Worm (Caenorhabditis elegans) whole organism, mixed stage, embryonic: ENCODE measurements around the gene col-113.
A peak's percentile ranks its signal among the peaks of the same experiment; 100 is the strongest.

Experiments
- M03D4.4 ChIP-seq: sonication (generic microtip); optimal IDR thresholded peaks from 2 replicates; lab custom pipeline; 2017; ENCODE audit warnings: mild to moderate bottlenecking, missing genetic modification characterization, missing compliant biosample characterization
- bed-3 ChIP-seq: fragments of 200-800 bp; sonication (Bioruptor generic); optimal IDR thresholded peaks from 3 replicates; lab custom pipeline; 2018; ENCODE audit warnings: mild to moderate bottlenecking, missing genetic modification characterization, moderate library complexity, missing compliant biosample characterization
- blmp-1 ChIP-seq: fragments of 150-350 bp; optimal IDR thresholded peaks from 2 replicates; lab custom pipeline; 2014; ENCODE audit warnings: missing biosample characterization, missing genetic modification characterization
- ceh-43 ChIP-seq: fragments of 200-800 bp; sonication (Bioruptor generic); optimal IDR thresholded peaks from 2 replicates; lab custom pipeline; 2018; ENCODE audit warnings: mild to moderate bottlenecking, missing genetic modification characterization, moderate library complexity, missing compliant biosample characterization
- ceh-83 ChIP-seq: fragments of 200-800 bp; sonication (Bioruptor generic); optimal IDR thresholded peaks from 2 replicates; lab custom pipeline; 2018; ENCODE audit warnings: mild to moderate bottlenecking, missing genetic modification characterization, missing compliant biosample characterization
- ces-1 ChIP-seq: fragments of 150-350 bp; optimal IDR thresholded peaks from 2 replicates; lab custom pipeline; 2014; ENCODE audit warnings: missing biosample characterization, missing genetic modification reagents, missing genetic modification characterization
- drap-1 ChIP-seq: fragments of 200-800 bp; sonication (Bioruptor generic); optimal IDR thresholded peaks from 3 replicates; lab custom pipeline; 2018; ENCODE audit warnings: mild to moderate bottlenecking, missing genetic modification characterization, missing compliant biosample characterization
- elt-1 ChIP-seq: sonication (generic microtip); optimal IDR thresholded peaks from 2 replicates; lab custom pipeline; 2017; ENCODE audit warnings: missing genetic modification characterization, mild to moderate bottlenecking, missing compliant biosample characterization, antibody characterized with exemption, moderate library complexity, borderline replicate concordance; ENCODE audit not compliant: insufficient read depth
- flh-1 ChIP-seq: fragments of 200-800 bp; sonication (Bioruptor generic); optimal IDR thresholded peaks from 2 replicates; lab custom pipeline; 2018; ENCODE audit warnings: mild to moderate bottlenecking, missing genetic modification characterization, moderate library complexity, missing compliant biosample characterization
- ham-2 ChIP-seq: fragments of 200-800 bp; sonication (Bioruptor generic); optimal IDR thresholded peaks from 2 replicates; lab custom pipeline; 2018; ENCODE audit warnings: mild to moderate bottlenecking, missing genetic modification characterization, missing compliant biosample characterization
- hlh-1 ChIP-seq: fragments of 150-350 bp; optimal IDR thresholded peaks from 2 replicates; lab custom pipeline; 2014; ENCODE audit warnings: missing biosample characterization, missing genetic modification reagents, missing genetic modification characterization
- lin-32 ChIP-seq: fragments of 200-800 bp; sonication (Bioruptor generic); optimal IDR thresholded peaks from 2 replicates; lab custom pipeline; 2018; ENCODE audit warnings: mild to moderate bottlenecking, missing genetic modification characterization, missing compliant biosample characterization
- lsy-2 ChIP-seq: fragments of 150-350 bp; optimal IDR thresholded peaks from 2 replicates; lab custom pipeline; 2014; ENCODE audit warnings: missing biosample characterization, missing genetic modification characterization
- mab-5 ChIP-seq: fragments of 150-350 bp; optimal IDR thresholded peaks from 2 replicates; lab custom pipeline; 2014; ENCODE audit warnings: missing biosample characterization, missing genetic modification characterization
- mep-1 ChIP-seq: fragments of 150-350 bp; optimal IDR thresholded peaks from 2 replicates; lab custom pipeline; 2017; ENCODE audit warnings: missing biosample characterization, missing genetic modification reagents, missing genetic modification characterization, inconsistent platforms
- mls-2 ChIP-seq: sonication (generic microtip); optimal IDR thresholded peaks from 2 replicates; lab custom pipeline; 2016; ENCODE audit warnings: mild to moderate bottlenecking, missing genetic modification characterization, moderate library complexity, missing compliant biosample characterization
- nhr-12 ChIP-seq: fragments of 150-350 bp; optimal IDR thresholded peaks from 2 replicates; lab custom pipeline; 2014; ENCODE audit warnings: missing biosample characterization, missing genetic modification characterization
- nhr-237 ChIP-seq: fragments of 150-350 bp; optimal IDR thresholded peaks from 2 replicates; lab custom pipeline; 2014; ENCODE audit warnings: missing biosample characterization, missing genetic modification characterization
- nhr-28 ChIP-seq: fragments of 150-350 bp; optimal IDR thresholded peaks from 2 replicates; lab custom pipeline; 2014; ENCODE audit warnings: missing biosample characterization, missing genetic modification characterization
- nhr-76 ChIP-seq: sonication (generic microtip); optimal IDR thresholded peaks from 2 replicates; lab custom pipeline; 2017; ENCODE audit warnings: missing biosample characterization, missing genetic modification characterization
- pha-4 ChIP-seq: fragments of 150-350 bp; optimal IDR thresholded peaks from 2 replicates; lab custom pipeline; 2018; ENCODE audit warnings: missing biosample characterization, missing genetic modification reagents, missing genetic modification characterization
- sem-2 ChIP-seq: fragments of 200-800 bp; sonication (Bioruptor generic); optimal IDR thresholded peaks from 2 replicates; lab custom pipeline; 2018; ENCODE audit warnings: mild to moderate bottlenecking, missing genetic modification characterization, missing compliant biosample characterization
- sptf-1 ChIP-seq: sonication (generic microtip); optimal IDR thresholded peaks from 2 replicates; lab custom pipeline; 2017; ENCODE audit warnings: mild to moderate bottlenecking, missing genetic modification characterization, moderate library complexity, missing compliant biosample characterization
- tbx-8 ChIP-seq: fragments of 200-800 bp; sonication (Bioruptor generic); optimal IDR thresholded peaks from 2 replicates; lab custom pipeline; 2018; ENCODE audit warnings: mild to moderate bottlenecking, missing genetic modification characterization, moderate library complexity, missing compliant biosample characterization
- unc-120 ChIP-seq: sonication (generic microtip); optimal IDR thresholded peaks from 2 replicates; lab custom pipeline; 2017; ENCODE audit warnings: missing genetic modification characterization, missing compliant biosample characterization; ENCODE audit not compliant: poor library complexity, severe bottlenecking
- unc-39 ChIP-seq: fragments of 150-350 bp; optimal IDR thresholded peaks from 2 replicates; lab custom pipeline; 2014; ENCODE audit warnings: missing biosample characterization, missing genetic modification characterization
- zip-8 ChIP-seq: fragments of 150-350 bp; optimal IDR thresholded peaks from 2 replicates; lab custom pipeline; 2014; ENCODE audit warnings: missing biosample characterization, missing genetic modification characterization
- ztf-11 ChIP-seq: fragments of 150-350 bp; optimal IDR thresholded peaks from 2 replicates; lab custom pipeline; 2014; ENCODE audit warnings: missing biosample characterization, missing genetic modification characterization

col-113 gene

ce11 chrIV:7139143-7139542 is 13.2 kb downstream of the col-113 start:
- TF ChIP-seq pha-4 (tag; lab: Kevin White, UChicago) (no peak), mep-1 (tag; lab: Kevin White, UChicago) (no peak), flh-1 (GFP tag; lab: Kevin White, UChicago) (no peak), ham-2 (no peak), ceh-83 (GFP tag; lab: Kevin White, UChicago) (no peak)

ce11 chrIV:7133983-7134382 is 18.3 kb downstream of the col-113 start, which contains the start of gene mutd-1:
Gene mutd-1 (minus strand): TSS chrIV:7134083.
- TF ChIP-seq sem-2 (GFP tag; lab: Kevin White, UChicago) (no peak), blmp-1 (tag; lab: Kevin White, UChicago) (no peak), ham-2 (no peak)

- TF ChIP-seq ces-1 (peak; percentile 92), ceh-83 (GFP tag; lab: Kevin White, UChicago) (peak; percentile 5), zip-8 (tag; lab: Kevin White, UChicago) (no peak)
Observed at ce11 chrIV:7133140-7133539, 19.2 kb downstream of the col-113 start, which contains the start of gene cyn-12. Gene cyn-12 (minus strand): TSS chrIV:7133217.

- TF ChIP-seq ces-1 (no peak), hlh-1 (tag; lab: Kevin White, UChicago) (no peak), mab-5 (tag; lab: Kevin White, UChicago) (no peak), lin-32 (GFP tag; lab: Kevin White, UChicago) (no peak), nhr-76 (no peak), mls-2 (no peak)
Observed at ce11 chrIV:7131780-7132179, 20.5 kb downstream of the col-113 start, which contains the start of gene grsp-3. Gene grsp-3 (minus strand): TSS chrIV:7131928.

- no peak for TF ChIP-seq nhr-12 (tag; lab: Kevin White, UChicago)
- no peak for TF ChIP-seq drap-1
- no peak for TF ChIP-seq mep-1 (tag; lab: Kevin White, UChicago)
- no peak for TF ChIP-seq nhr-28 (tag; lab: Kevin White, UChicago)
- TF ChIP-seq ceh-43 (GFP tag; lab: Kevin White, UChicago) = no peak
Observed at ce11 chrIV:7121313-7122055, 30.8 kb downstream of the col-113 start, which contains the start of the genes C34D4.10 and str-48. Gene C34D4.10 (minus strand): TSS chrIV:7121413. Gene str-48 (plus strand): TSS chrIV:7122005.

ce11 chrIV:7114599-7114998 is 37.7 kb downstream of the col-113 start, which contains the start of gene nas-8:
Gene nas-8 (plus strand): TSS chrIV:7114899.
- TF ChIP-seq ceh-43 (GFP tag; lab: Kevin White, UChicago) (no peak), sptf-1 (no peak), nhr-237 (no peak), drap-1 (no peak), ztf-11 (tag; lab: Kevin White, UChicago) (no peak), hlh-1 (tag; lab: Kevin White, UChicago) (no peak), ces-1 (no peak), sem-2 (GFP tag; lab: Kevin White, UChicago) (no peak), mep-1 (tag; lab: Kevin White, UChicago) (no peak), elt-1 (no peak), mls-2 (no peak), bed-3 (GFP tag; lab: Kevin White, UChicago) (no peak), ham-2 (no peak), zip-8 (tag; lab: Kevin White, UChicago) (no peak), M03D4.4 (no peak), unc-39 (tag; lab: Kevin White, UChicago) (no peak), pha-4 (tag; lab: Kevin White, UChicago) (no peak), unc-120 (no peak), lsy-2 (no peak), tbx-8 (GFP tag; lab: Kevin White, UChicago) (no peak)
